Fruit fly (Drosophila melanogaster) whole organism, prepupa: ENCODE data around the gene CG4497.

Experiments
- CG10631 ChIP-seq: fragments of 200-800 bp; sonication (Bioruptor generic); optimal IDR thresholded peaks from 2 replicates; lab custom pipeline; 2016; ENCODE audit warnings: missing biosample characterization, missing genetic modification characterization
- CG11762 ChIP-seq: fragments of 200-800 bp; sonication (Bioruptor generic); optimal IDR thresholded peaks from 3 replicates; lab custom pipeline; 2016; ENCODE audit warnings: missing biosample characterization, missing genetic modification characterization; ENCODE audit not compliant: insufficient read depth
- CG11902 ChIP-seq: fragments of 200-800 bp; sonication (Bioruptor generic); optimal IDR thresholded peaks from 3 replicates; lab custom pipeline; 2016; ENCODE audit warnings: missing biosample characterization, missing genetic modification characterization
- CG15336 ChIP-seq: fragments of 200-800 bp; sonication (Bioruptor generic); IDR thresholded peaks from 2 replicates; pipeline ENCODE4 v1.3.6; 2022; ENCODE audit warnings: missing biosample characterization, missing genetic modification characterization
- CG1621 ChIP-seq: fragments of 200-800 bp; sonication (Bioruptor generic); optimal IDR thresholded peaks from 3 replicates; lab custom pipeline; 2018; ENCODE audit warnings: missing biosample characterization, mild to moderate bottlenecking, missing genetic modification characterization
- CG16779 ChIP-seq: fragments of 200-800 bp; sonication (Bioruptor generic); optimal IDR thresholded peaks from 3 replicates; lab custom pipeline; 2017; ENCODE audit warnings: missing biosample characterization, mild to moderate bottlenecking, missing genetic modification characterization
- CG3032 ChIP-seq: fragments of 200-800 bp; optimal IDR thresholded peaks from 2 replicates; lab custom pipeline; 2019; ENCODE audit warnings: missing biosample characterization, mild to moderate bottlenecking, missing genetic modification characterization, moderate library complexity
- CG31627 ChIP-seq: fragments of 200-800 bp; sonication (Bioruptor generic); optimal IDR thresholded peaks from 3 replicates; lab custom pipeline; 2016; ENCODE audit warnings: missing biosample characterization, missing genetic modification characterization
- CG32006 ChIP-seq: fragments of 200-800 bp; sonication (Bioruptor generic); optimal IDR thresholded peaks from 3 replicates; lab custom pipeline; 2017; ENCODE audit warnings: missing biosample characterization, mild to moderate bottlenecking, missing genetic modification characterization
- CG34406 ChIP-seq: fragments of 200-800 bp; sonication (Bioruptor generic); optimal IDR thresholded peaks from 3 replicates; lab custom pipeline; 2016; ENCODE audit warnings: missing biosample characterization, missing genetic modification characterization
- CG3919 ChIP-seq: fragments of 200-800 bp; sonication (Bioruptor generic); optimal IDR thresholded peaks from 3 replicates; lab custom pipeline; 2016; ENCODE audit warnings: missing biosample characterization, missing genetic modification characterization
- CG4318 ChIP-seq: fragments of 200-800 bp; sonication (Bioruptor generic); optimal IDR thresholded peaks from 3 replicates; lab custom pipeline; 2017; ENCODE audit warnings: missing biosample characterization, mild to moderate bottlenecking, missing genetic modification characterization
- CG6276 ChIP-seq: fragments of 200-800 bp; sonication (Bioruptor generic); optimal IDR thresholded peaks from 2 replicates; lab custom pipeline; 2017; ENCODE audit warnings: missing biosample characterization, mild to moderate bottlenecking, missing genetic modification characterization
- CG6792 ChIP-seq: fragments of 200-800 bp; sonication (Bioruptor generic); optimal IDR thresholded peaks from 3 replicates; lab custom pipeline; 2016; ENCODE audit warnings: missing biosample characterization, missing genetic modification characterization
- CG6854 ChIP-seq: fragments of 200-800 bp; sonication (Bioruptor generic); optimal IDR thresholded peaks from 2 replicates; lab custom pipeline; 2017; ENCODE audit warnings: missing biosample characterization, mild to moderate bottlenecking, missing genetic modification characterization
- CG7368 ChIP-seq: fragments of 200-800 bp; sonication (Bioruptor generic); optimal IDR thresholded peaks from 3 replicates; lab custom pipeline; 2016; ENCODE audit warnings: missing biosample characterization, missing genetic modification characterization
- CG8119 ChIP-seq: fragments of 200-800 bp; sonication (Bioruptor generic); IDR thresholded peaks from 3 replicates; pipeline ENCODE4 v1.3.6; 2022; ENCODE audit warnings: missing biosample characterization, missing genetic modification characterization
- CG8319 ChIP-seq: fragments of 200-800 bp; sonication (Bioruptor generic); optimal IDR thresholded peaks from 3 replicates; lab custom pipeline; 2016; ENCODE audit warnings: missing biosample characterization, missing genetic modification characterization
- CG9139 ChIP-seq: fragments of 200-800 bp; sonication (Bioruptor generic); optimal IDR thresholded peaks from 3 replicates; lab custom pipeline; 2017; ENCODE audit warnings: missing biosample characterization, mild to moderate bottlenecking, missing genetic modification characterization
- Eip75B ChIP-seq: fragments of 200-800 bp; sonication (Bioruptor generic); optimal IDR thresholded peaks from 3 replicates; lab custom pipeline; 2016; ENCODE audit warnings: missing biosample characterization, missing genetic modification characterization
- Eip78C ChIP-seq: fragments of 200-800 bp; sonication (Bioruptor generic); peaks from one replicate; lab custom pipeline; 2016; ENCODE audit warnings: missing biosample characterization, missing genetic modification characterization
- Eip93F ChIP-seq: fragments of 200-800 bp; sonication (Bioruptor generic); optimal IDR thresholded peaks from 2 replicates; lab custom pipeline; 2016; ENCODE audit warnings: missing biosample characterization, mild to moderate bottlenecking, missing genetic modification characterization
- Ets21C ChIP-seq: fragments of 200-800 bp; sonication (Bioruptor generic); optimal IDR thresholded peaks from 3 replicates; lab custom pipeline; 2016; ENCODE audit warnings: missing biosample characterization, missing genetic modification characterization
- Ets96B ChIP-seq: fragments of 200-800 bp; optimal IDR thresholded peaks from 2 replicates; lab custom pipeline; 2019; ENCODE audit warnings: missing biosample characterization, mild to moderate bottlenecking, missing genetic modification characterization, moderate library complexity
- Gug ChIP-seq: fragments of 200-800 bp; sonication (Bioruptor generic); IDR thresholded peaks from 2 replicates; pipeline ENCODE4 v1.3.6; 2022; ENCODE audit warnings: missing biosample characterization, missing genetic modification characterization
- Hr39 ChIP-seq: fragments of 200-800 bp; sonication (Bioruptor generic); optimal IDR thresholded peaks from 2 replicates; lab custom pipeline; 2016; ENCODE audit warnings: missing biosample characterization, missing genetic modification characterization
- Hr4 ChIP-seq: fragments of 200-800 bp; sonication (Bioruptor generic); optimal IDR thresholded peaks from 3 replicates; lab custom pipeline; 2016; ENCODE audit warnings: missing biosample characterization, missing genetic modification characterization
- Lpt ChIP-seq: fragments of 200-800 bp; sonication (Bioruptor generic); optimal IDR thresholded peaks from 3 replicates; lab custom pipeline; 2016; ENCODE audit warnings: missing biosample characterization, missing genetic modification characterization
- OdsH ChIP-seq: fragments of 200-800 bp; sonication (Bioruptor generic); optimal IDR thresholded peaks from 3 replicates; lab custom pipeline; 2016; ENCODE audit warnings: missing biosample characterization, missing genetic modification characterization
- Sox102F ChIP-seq: fragments of 200-800 bp; sonication (Bioruptor generic); optimal IDR thresholded peaks from 2 replicates; lab custom pipeline; 2016; ENCODE audit warnings: missing biosample characterization, mild to moderate bottlenecking, missing genetic modification characterization
- Sox15 ChIP-seq: fragments of 200-800 bp; sonication (Bioruptor generic); optimal IDR thresholded peaks from 3 replicates; lab custom pipeline; 2016; ENCODE audit warnings: missing biosample characterization, missing genetic modification characterization
- achi ChIP-seq: fragments of 200-800 bp; sonication (Bioruptor generic); optimal IDR thresholded peaks from 3 replicates; lab custom pipeline; 2016; ENCODE audit warnings: missing biosample characterization, missing genetic modification characterization
- acj6 ChIP-seq: fragments of 200-800 bp; sonication (Bioruptor generic); optimal IDR thresholded peaks from 3 replicates; lab custom pipeline; 2016; ENCODE audit warnings: missing biosample characterization, missing genetic modification characterization
- cyc ChIP-seq: fragments of 200-800 bp; sonication (Bioruptor generic); optimal IDR thresholded peaks from 3 replicates; lab custom pipeline; 2016; ENCODE audit warnings: missing biosample characterization, missing genetic modification characterization
- dac ChIP-seq: fragments of 200-800 bp; sonication (Bioruptor generic); optimal IDR thresholded peaks from 2 replicates; lab custom pipeline; 2017; ENCODE audit warnings: missing biosample characterization, mild to moderate bottlenecking, missing genetic modification characterization
- esn ChIP-seq: fragments of 200-800 bp; sonication (Bioruptor generic); optimal IDR thresholded peaks from 2 replicates; lab custom pipeline; 2016; ENCODE audit warnings: missing biosample characterization, mild to moderate bottlenecking, missing genetic modification characterization, moderate library complexity
- fd59A ChIP-seq: fragments of 200-800 bp; sonication (Bioruptor generic); optimal IDR thresholded peaks from 2 replicates; lab custom pipeline; 2017; ENCODE audit warnings: missing biosample characterization, mild to moderate bottlenecking, missing genetic modification characterization, missing genetic modification reagents
- fd85E ChIP-seq: fragments of 200-800 bp; sonication (Bioruptor generic); optimal IDR thresholded peaks from 3 replicates; lab custom pipeline; 2016; ENCODE audit warnings: missing biosample characterization, missing genetic modification characterization
- pdm3 ChIP-seq: fragments of 200-800 bp; sonication (Bioruptor generic); optimal IDR thresholded peaks from 3 replicates; lab custom pipeline; 2016; ENCODE audit warnings: missing biosample characterization, missing genetic modification characterization
- salr ChIP-seq, 2 experiments: fragments of 200-800 bp; sonication (Bioruptor generic); optimal IDR thresholded peaks; 3 replicates each; lab custom pipeline; 2016 to 2018; ENCODE audit warnings: missing biosample characterization in 2 of 2, missing genetic modification characterization in 2 of 2, mild to moderate bottlenecking in 1 of 2
- spab ChIP-seq: fragments of 200-800 bp; sonication (Bioruptor generic); optimal IDR thresholded peaks from 2 replicates; lab custom pipeline; 2017; ENCODE audit warnings: missing biosample characterization, mild to moderate bottlenecking, missing genetic modification characterization, missing genetic modification reagents
- ss ChIP-seq, 2 experiments: fragments of 200-800 bp; sonication (Bioruptor generic); optimal IDR thresholded peaks; 2 replicates in 1 of 2; 3 replicates in 1 of 2; lab custom pipeline; 2017 to 2018; ENCODE audit warnings: mild to moderate bottlenecking in 2 of 2, missing biosample characterization in 2 of 2, missing genetic modification characterization in 2 of 2, moderate library complexity in 1 of 2
- svp ChIP-seq: fragments of 200-800 bp; sonication (Bioruptor generic); peaks from one replicate; lab custom pipeline; 2016; ENCODE audit warnings: missing biosample characterization, missing genetic modification characterization
- topi ChIP-seq: fragments of 200-800 bp; sonication (Bioruptor generic); optimal IDR thresholded peaks from 3 replicates; lab custom pipeline; 2016; ENCODE audit warnings: missing biosample characterization, missing genetic modification characterization
- vri ChIP-seq: fragments of 200-800 bp; sonication (Bioruptor generic); optimal IDR thresholded peaks from 3 replicates; lab custom pipeline; 2016; ENCODE audit warnings: missing biosample characterization, mild to moderate bottlenecking, missing genetic modification characterization

The CG4497 gene

dm6 chr2L:7203411-7204171 lies 9.2 kb upstream of the CG4497 start (continued):
- TF ChIP-seq CG7368 (peak; percentile 2), CG11762 (no peak), CG9139 (GFP tag; lab: Kevin White, UChicago) (no peak), CG3032 (no peak), spab (GFP tag; lab: Kevin White, UChicago) (no peak), Hr4 (no peak), OdsH (no peak), CG3919 (GFP tag; lab: Kevin White, UChicago) (no peak), dac (GFP tag; lab: Kevin White, UChicago) (no peak), Eip75B (no peak), achi (GFP tag; lab: Kevin White, UChicago) (no peak), CG10631 (GFP tag; lab: Kevin White, UChicago) (peak; percentile 2), ss (GFP tag; optimal IDR thresholded peaks at IDR 0.05; lab: Kevin White, UChicago) (peak; percentile 44 to 49), CG6792 (no peak), CG6276 (GFP tag; lab: Kevin White, UChicago) (peak; percentile 39), CG34406 (GFP tag; lab: Kevin White, UChicago) (no peak), fd85E (GFP tag; lab: Kevin White, UChicago) (no peak), topi (GFP tag; lab: Kevin White, UChicago) (no peak)

DNA sequence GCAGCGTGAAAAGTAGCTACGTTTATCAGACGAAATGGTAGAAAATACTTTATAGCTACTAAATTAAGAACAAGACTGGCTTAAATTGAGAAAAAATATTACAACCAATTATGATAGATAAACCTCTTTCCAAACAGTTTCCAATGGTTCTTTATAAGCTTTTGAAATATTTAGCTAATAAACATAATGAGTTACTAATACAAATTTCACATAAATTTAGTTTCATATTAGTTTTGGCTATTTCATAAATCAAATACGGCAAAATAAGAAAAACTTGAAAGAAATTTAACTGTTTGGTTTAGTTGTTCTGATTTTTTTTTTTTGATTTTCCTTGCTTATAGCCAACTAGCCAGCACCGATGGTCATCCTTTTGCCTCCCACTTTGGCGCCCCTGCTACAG lies 5.8 kb upstream of the CG4497 start:
- TF ChIP-seq CG11762, result no peak
- no peak for TF ChIP-seq Lpt (GFP tag; lab: Kevin White, UChicago)
- TF ChIP-seq cyc, result no peak
- TF ChIP-seq salr (GFP tag; optimal IDR thresholded peaks at IDR 0.05; lab: Kevin White, UChicago), result peak in 1 of 2 experiments; percentile 16
- peak; percentile 32 for TF ChIP-seq esn (GFP tag; lab: Kevin White, UChicago)
- no peak for TF ChIP-seq CG6276 (GFP tag; lab: Kevin White, UChicago)
- TF ChIP-seq Eip78C (GFP tag; lab: Kevin White, UChicago), result peak; percentile 72
- TF ChIP-seq pdm3 (GFP tag; lab: Kevin White, UChicago), result peak; percentile 12
- peak; percentile 3 for TF ChIP-seq Ets21C
- no peak for TF ChIP-seq ss (GFP tag; optimal IDR thresholded peaks at IDR 0.05; lab: Kevin White, UChicago)
- peak; percentile 1 for TF ChIP-seq CG10631 (GFP tag; lab: Kevin White, UChicago)
- no peak for TF ChIP-seq fd85E (GFP tag; lab: Kevin White, UChicago)
- TF ChIP-seq Gug (GFP tag; lab: Robert Waterston, UW), result no peak
- no peak for TF ChIP-seq CG8119 (GFP tag; lab: Robert Waterston, UW)
- peak; percentile 73 for TF ChIP-seq svp
- TF ChIP-seq CG4318 (GFP tag; lab: Kevin White, UChicago), result no peak
- no peak for TF ChIP-seq Sox15 (GFP tag; lab: Kevin White, UChicago)
- no peak for TF ChIP-seq Ets96B (tag; lab: Kevin White, UChicago)
- TF ChIP-seq Eip75B, result peak; percentile 22
- TF ChIP-seq CG15336, result 0 out of 2 replicates have a peak, but pooled peaks have one; percentile 1
- TF ChIP-seq CG31627 (GFP tag; lab: Kevin White, UChicago), result no peak
- TF ChIP-seq CG16779 (tag; lab: Kevin White, UChicago), result no peak
- peak; percentile 8 for TF ChIP-seq topi (GFP tag; lab: Kevin White, UChicago)
- no peak for TF ChIP-seq CG11902
- TF ChIP-seq CG32006 (GFP tag; lab: Kevin White, UChicago), result peak; percentile 42

- TF ChIP-seq fd59A (GFP tag; lab: Kevin White, UChicago) (no peak), CG1621 (tag; lab: Kevin White, UChicago) (peak; percentile 36), CG3032 (peak; percentile 52), CG15336 (peak; percentile 80), CG7368 (peak; percentile 49), vri (no peak), CG11902 (peak; percentile 10), CG31627 (GFP tag; lab: Kevin White, UChicago) (peak; percentile 43), CG8319 (GFP tag; lab: Kevin White, UChicago) (peak; percentile 24), CG11762 (peak; percentile 4), Ets21C (no peak), Sox102F (GFP tag; lab: Kevin White, UChicago) (peak; percentile 42), CG8119 (GFP tag; lab: Robert Waterston, UW) (peak; percentile 79), Eip93F (GFP tag; lab: Kevin White, UChicago) (no peak), esn (GFP tag; lab: Kevin White, UChicago) (peak; percentile 69), Gug (GFP tag; lab: Robert Waterston, UW) (peak; percentile 56), Hr39 (GFP tag; lab: Kevin White, UChicago) (peak; percentile 41), CG6854 (no peak), CG4318 (GFP tag; lab: Kevin White, UChicago) (no peak), CG6276 (GFP tag; lab: Kevin White, UChicago) (peak; percentile 56), CG6792 (peak; percentile 51), acj6 (GFP tag; lab: Kevin White, UChicago) (peak; percentile 49), achi (GFP tag; lab: Kevin White, UChicago) (peak; percentile 65), CG9139 (GFP tag; lab: Kevin White, UChicago) (peak; percentile 17)
Measured at dm6 chr2L:7199635-7200110, 5.3 kb upstream of the CG4497 start.
